Worm (Caenorhabditis elegans) whole organism, early embryonic: Measurements from ENCODE around the gene clc-19.

ENCODE experiments used
- B0310.2 ChIP-seq: sonication (generic microtip); optimal IDR thresholded peaks from 2 replicates; lab custom pipeline; 2016; ENCODE audit warnings: mild to moderate bottlenecking, missing genetic modification characterization, missing compliant biosample characterization
- F13C5.2 ChIP-seq: sonication (generic microtip); optimal IDR thresholded peaks from 2 replicates; lab custom pipeline; 2017; ENCODE audit warnings: mild to moderate bottlenecking, missing genetic modification characterization, inconsistent platforms, missing compliant biosample characterization
- aly-1 ChIP-seq: sonication (generic microtip); optimal IDR thresholded peaks from 2 replicates; lab custom pipeline; 2016; ENCODE audit warnings: missing genetic modification characterization, missing compliant biosample characterization
- ama-1 ChIP-seq: fragments of 150-350 bp; optimal IDR thresholded peaks from 2 replicates; lab custom pipeline; 2014
- ceh-13 ChIP-seq: fragments of 200-800 bp; sonication (Bioruptor generic); optimal IDR thresholded peaks from 2 replicates; lab custom pipeline; 2018; ENCODE audit warnings: mild to moderate bottlenecking, missing genetic modification characterization, missing compliant biosample characterization
- ceh-36 ChIP-seq: sonication (generic microtip); optimal IDR thresholded peaks from 2 replicates; lab custom pipeline; 2016; ENCODE audit warnings: missing genetic modification characterization, inconsistent platforms, missing compliant biosample characterization
- ets-7 ChIP-seq: sonication (generic microtip); optimal IDR thresholded peaks from 2 replicates; lab custom pipeline; 2016; ENCODE audit warnings: missing genotype, missing genetic modification characterization, missing compliant biosample characterization
- flt-1 ChIP-seq: fragments of 200-800 bp; sonication (Bioruptor generic); IDR thresholded peaks from 2 replicates; pipeline ENCODE4 v1.3.6; 2022; ENCODE audit warnings: missing genetic modification characterization, missing compliant biosample characterization
- hmbx-1 ChIP-seq: sonication (generic microtip); optimal IDR thresholded peaks from 2 replicates; lab custom pipeline; 2016; ENCODE audit warnings: mild to moderate bottlenecking, missing genetic modification characterization, missing compliant biosample characterization
- hmg-4 ChIP-seq: fragments of 200-800 bp; sonication (Bioruptor generic); optimal IDR thresholded peaks from 2 replicates; lab custom pipeline; 2018; ENCODE audit warnings: mild to moderate bottlenecking, missing genetic modification characterization, missing compliant biosample characterization
- hnd-1 ChIP-seq: sonication (generic microtip); optimal IDR thresholded peaks from 2 replicates; lab custom pipeline; 2016; ENCODE audit warnings: missing genetic modification characterization, missing compliant biosample characterization
- pes-1 ChIP-seq: fragments of 200-800 bp; sonication (Bioruptor generic); IDR thresholded peaks from 2 replicates; pipeline ENCODE4 v1.3.6; 2022; ENCODE audit warnings: missing genetic modification reagents, missing genetic modification characterization, missing compliant biosample characterization
- scrt-1 ChIP-seq: fragments of 200-800 bp; sonication (Bioruptor generic); IDR thresholded peaks from 2 replicates; pipeline ENCODE4 v1.3.6; 2022; ENCODE audit warnings: missing genetic modification characterization, missing compliant biosample characterization
- sea-1 ChIP-seq: fragments of 200-800 bp; sonication (Bioruptor generic); conservative IDR thresholded peaks from 2 replicates; pipeline ENCODE4 v1.3.6; 2022; ENCODE audit warnings: missing genetic modification characterization, missing compliant biosample characterization
- tbx-11 ChIP-seq: fragments of 200-800 bp; sonication (Bioruptor generic); IDR thresholded peaks from 2 replicates; pipeline ENCODE4 v1.3.6; 2022; ENCODE audit warnings: missing genetic modification characterization, missing compliant biosample characterization
- tbx-37 ChIP-seq: fragments of 200-800 bp; sonication (Bioruptor generic); conservative IDR thresholded peaks from 2 replicates; pipeline ENCODE4 v1.3.6; 2022; ENCODE audit warnings: missing genetic modification reagents, missing genetic modification characterization, missing compliant biosample characterization
- tra-4 ChIP-seq: sonication (generic microtip); optimal IDR thresholded peaks from 2 replicates; lab custom pipeline; 2017; ENCODE audit warnings: missing genetic modification characterization, missing compliant biosample characterization

Gene clc-19

ce11 chrIII:901600-902250 is 28.4 kb upstream of the clc-19 start:
- no peak for TF ChIP-seq tbx-37 (GFP tag; lab: Robert Waterston, UW)
- no peak for TF ChIP-seq pes-1
- TF ChIP-seq aly-1: no peak
- no peak for TF ChIP-seq ets-7 (tag; lab: Kevin White, UChicago)
- no peak for TF ChIP-seq B0310.2 (tag; lab: Kevin White, UChicago)
- TF ChIP-seq sea-1 (GFP tag; lab: Robert Waterston, UW): no peak
- TF ChIP-seq ceh-36 (tag; lab: Kevin White, UChicago): no peak
- no peak for TF ChIP-seq ceh-13 (GFP tag; lab: Kevin White, UChicago)
- TF ChIP-seq ama-1 (lab: Kevin White, UChicago): no peak
- TF ChIP-seq tbx-11 (GFP tag; lab: Robert Waterston, UW): no peak

ce11 chrIII:901148-901547 is 27.8 kb upstream of the clc-19 start, which contains the start of gene sucl-2:
Gene sucl-2, minus strand, starts transcription at chrIII:901412.
- TF ChIP-seq tbx-37 (GFP tag; lab: Robert Waterston, UW) (no peak), ceh-36 (tag; lab: Kevin White, UChicago) (no peak), ets-7 (tag; lab: Kevin White, UChicago) (no peak), tbx-11 (GFP tag; lab: Robert Waterston, UW) (no peak), B0310.2 (tag; lab: Kevin White, UChicago) (no peak), aly-1 (no peak), F13C5.2 (tag; lab: Kevin White, UChicago) (no peak), pes-1 (no peak), ceh-13 (GFP tag; lab: Kevin White, UChicago) (no peak), scrt-1 (GFP tag; lab: Robert Waterston, UW) (no peak)

ce11 chrIII:900134-900533 is 26.8 kb upstream of the clc-19 start:
- no peak for TF ChIP-seq ceh-13 (GFP tag; lab: Kevin White, UChicago)

ce11 chrIII:896904-897303 is 23.5 kb upstream of the clc-19 start:
- TF ChIP-seq flt-1 (GFP tag; lab: Robert Waterston, UW): no peak
- no peak for TF ChIP-seq tra-4
- no peak for TF ChIP-seq aly-1
- TF ChIP-seq tbx-37 (GFP tag; lab: Robert Waterston, UW): no peak
- no peak for TF ChIP-seq scrt-1 (GFP tag; lab: Robert Waterston, UW)
- TF ChIP-seq hmbx-1 (tag; lab: Kevin White, UChicago): no peak
- no peak for TF ChIP-seq ceh-36 (tag; lab: Kevin White, UChicago)
- TF ChIP-seq F13C5.2 (tag; lab: Kevin White, UChicago): no peak
- TF ChIP-seq tbx-11 (GFP tag; lab: Robert Waterston, UW): no peak
- TF ChIP-seq ceh-13 (GFP tag; lab: Kevin White, UChicago): no peak
- no peak for TF ChIP-seq sea-1 (GFP tag; lab: Robert Waterston, UW)

- no peak for TF ChIP-seq hmbx-1 (tag; lab: Kevin White, UChicago)
- no peak for TF ChIP-seq F13C5.2 (tag; lab: Kevin White, UChicago)
- no peak for TF ChIP-seq sea-1 (GFP tag; lab: Robert Waterston, UW)
- no peak for TF ChIP-seq ceh-13 (GFP tag; lab: Kevin White, UChicago)
- no peak for TF ChIP-seq tra-4
These were observed 22.2 kb upstream of the clc-19 start, which contains the start of the genes ztf-18 and F23H11.2 for ce11 chrIII:895525-895924. Gene ztf-18, minus strand, starts transcription at chrIII:895712. Gene F23H11.2, plus strand, starts transcription at chrIII:895747.

ce11 chrIII:891014-891413 is 17.6 kb upstream of the clc-19 start, which contains the start of gene T24C4.10:
Gene T24C4.10, minus strand, starts transcription at chrIII:891243.
- TF ChIP-seq ets-7 (tag; lab: Kevin White, UChicago): no peak
- no peak for TF ChIP-seq ama-1 (lab: Kevin White, UChicago)
- no peak for TF ChIP-seq B0310.2 (tag; lab: Kevin White, UChicago)
- TF ChIP-seq hmg-4 (GFP tag; lab: Kevin White, UChicago): no peak
- no peak for TF ChIP-seq flt-1 (GFP tag; lab: Robert Waterston, UW)
- TF ChIP-seq F13C5.2 (tag; lab: Kevin White, UChicago): no peak
- no peak for TF ChIP-seq ceh-13 (GFP tag; lab: Kevin White, UChicago)

ce11 chrIII:888983-889549 is 15.7 kb upstream of the clc-19 start:
- TF ChIP-seq hmbx-1 (tag; lab: Kevin White, UChicago) (no peak), ets-7 (tag; lab: Kevin White, UChicago) (no peak), hnd-1 (no peak), sea-1 (GFP tag; lab: Robert Waterston, UW) (no peak), scrt-1 (GFP tag; lab: Robert Waterston, UW) (no peak), ama-1 (lab: Kevin White, UChicago) (no peak), tbx-37 (GFP tag; lab: Robert Waterston, UW) (no peak), ceh-36 (tag; lab: Kevin White, UChicago) (no peak), flt-1 (GFP tag; lab: Robert Waterston, UW) (no peak), B0310.2 (tag; lab: Kevin White, UChicago) (no peak), F13C5.2 (tag; lab: Kevin White, UChicago) (no peak), pes-1 (no peak), aly-1 (no peak), tbx-11 (GFP tag; lab: Robert Waterston, UW) (no peak), ceh-13 (GFP tag; lab: Kevin White, UChicago) (no peak), hmg-4 (GFP tag; lab: Kevin White, UChicago) (no peak), tra-4 (no peak)
